Worm (Caenorhabditis elegans): ENCODE measurements around the gene C08B6.18.

Gene C08B6.18

ce11 chrV:10174632-10175075 lies 40.7 kb upstream of the C08B6.18 start:
- TF ChIP-seq bed-3 (GFP tag; optimal IDR thresholded peaks at IDR 0.05): no peak
- peak; percentile 12 for TF ChIP-seq unc-62 (GFP tag; optimal IDR thresholded peaks at IDR 0.05)
- no peak for TF ChIP-seq mab-5 (tag; optimal IDR thresholded peaks at IDR 0.05)
- peak; percentile 69 for TF ChIP-seq mls-2 (tag; optimal IDR thresholded peaks at IDR 0.05)
- peak; percentile 90 for TF ChIP-seq ces-1 (GFP tag; optimal IDR thresholded peaks at IDR 0.05)
- TF ChIP-seq M03D4.4 (tag; optimal IDR thresholded peaks at IDR 0.05): no peak
- TF ChIP-seq nhr-76 (tag; optimal IDR thresholded peaks at IDR 0.05): no peak
- TF ChIP-seq cnd-1 (tag; optimal IDR thresholded peaks at IDR 0.05): no peak

ce11 chrV:10173653-10174052 lies 39.7 kb upstream of the C08B6.18 start, which contains the start of gene egl-3:
Gene egl-3, minus strand, starts transcription at chrV:10173753.
- TF ChIP-seq ceh-43 (GFP tag; optimal IDR thresholded peaks at IDR 0.05) (no peak), ces-1 (GFP tag; optimal IDR thresholded peaks at IDR 0.05) (no peak), blmp-1 (tag; optimal IDR thresholded peaks at IDR 0.05) (no peak), sptf-1 (tag; optimal IDR thresholded peaks at IDR 0.05) (no peak), ceh-83 (GFP tag; optimal IDR thresholded peaks at IDR 0.05) (no peak), elt-3 (tag; optimal IDR thresholded peaks at IDR 0.05) (no peak), ham-2 (GFP tag; optimal IDR thresholded peaks at IDR 0.05) (no peak), lsy-2 (tag; optimal IDR thresholded peaks at IDR 0.05) (no peak)

ce11 chrV:10168870-10169269 lies 34.9 kb upstream of the C08B6.18 start:
- TF ChIP-seq nhr-76 (tag; optimal IDR thresholded peaks at IDR 0.05): no peak
- TF ChIP-seq ceh-83 (GFP tag; optimal IDR thresholded peaks at IDR 0.05): no peak
- no peak for TF ChIP-seq ceh-43 (GFP tag; optimal IDR thresholded peaks at IDR 0.05)
- TF ChIP-seq nhr-12 (tag; optimal IDR thresholded peaks at IDR 0.05): no peak
- TF ChIP-seq nhr-28 (tag; optimal IDR thresholded peaks at IDR 0.05): no peak
- no peak for TF ChIP-seq lin-13 (tag; optimal IDR thresholded peaks at IDR 0.05)
- no peak for TF ChIP-seq hlh-1 (tag; optimal IDR thresholded peaks at IDR 0.05)
- no peak for TF ChIP-seq nhr-2 (tag; optimal IDR thresholded peaks at IDR 0.05)
- no peak for TF ChIP-seq unc-39 (tag; optimal IDR thresholded peaks at IDR 0.05)
- TF ChIP-seq zip-8 (tag; optimal IDR thresholded peaks at IDR 0.05): no peak
- TF ChIP-seq bed-3 (GFP tag; optimal IDR thresholded peaks at IDR 0.05): no peak
- TF ChIP-seq flh-1 (GFP tag; optimal IDR thresholded peaks at IDR 0.05): no peak
- no peak for TF ChIP-seq nhr-237 (tag; optimal IDR thresholded peaks at IDR 0.05)

ce11 chrV:10166368-10166767 lies 32.4 kb upstream of the C08B6.18 start, which contains the start of gene C51E3.6:
Gene C51E3.6, minus strand, starts transcription at chrV:10166468.
- TF ChIP-seq zip-8 (tag; optimal IDR thresholded peaks at IDR 0.05) (no peak), ham-2 (GFP tag; optimal IDR thresholded peaks at IDR 0.05) (no peak), hlh-1 (tag; optimal IDR thresholded peaks at IDR 0.05) (no peak), tbx-8 (GFP tag; optimal IDR thresholded peaks at IDR 0.05) (no peak), ceh-83 (GFP tag; optimal IDR thresholded peaks at IDR 0.05) (no peak), ceh-43 (GFP tag; optimal IDR thresholded peaks at IDR 0.05) (no peak), elt-1 (tag; optimal IDR thresholded peaks at IDR 0.05; ENCODE audit: borderline replicate concordance, insufficient read depth) (no peak), bed-3 (GFP tag; optimal IDR thresholded peaks at IDR 0.05) (no peak), nhr-28 (tag; optimal IDR thresholded peaks at IDR 0.05) (no peak), nhr-237 (tag; optimal IDR thresholded peaks at IDR 0.05) (no peak), ces-1 (GFP tag; optimal IDR thresholded peaks at IDR 0.05) (no peak), lin-13 (tag; optimal IDR thresholded peaks at IDR 0.05) (no peak), cnd-1 (tag; optimal IDR thresholded peaks at IDR 0.05) (no peak)

ce11 chrV:10160954-10161353 lies 27.0 kb upstream of the C08B6.18 start, which contains the start of gene C51E3.10:
Gene C51E3.10, minus strand, starts transcription at chrV:10161134.
- TF ChIP-seq ceh-43 (GFP tag; optimal IDR thresholded peaks at IDR 0.05) (no peak), bed-3 (GFP tag; optimal IDR thresholded peaks at IDR 0.05) (no peak), mep-1 (tag; optimal IDR thresholded peaks at IDR 0.05) (no peak), mab-5 (tag; optimal IDR thresholded peaks at IDR 0.05) (no peak), lsy-2 (tag; optimal IDR thresholded peaks at IDR 0.05) (no peak), sptf-1 (tag; optimal IDR thresholded peaks at IDR 0.05) (no peak), tbx-8 (GFP tag; optimal IDR thresholded peaks at IDR 0.05) (no peak), unc-39 (tag; optimal IDR thresholded peaks at IDR 0.05) (no peak), elt-1 (tag; optimal IDR thresholded peaks at IDR 0.05; ENCODE audit: borderline replicate concordance, insufficient read depth) (no peak)

- no peak for TF ChIP-seq lsy-2 (tag; optimal IDR thresholded peaks at IDR 0.05)
- no peak for TF ChIP-seq mep-1 (tag; optimal IDR thresholded peaks at IDR 0.05)
- TF ChIP-seq unc-120 (tag; optimal IDR thresholded peaks at IDR 0.05; ENCODE audit: poor library complexity, severe bottlenecking): no peak
- TF ChIP-seq tbx-8 (GFP tag; optimal IDR thresholded peaks at IDR 0.05): no peak
- no peak for TF ChIP-seq lin-32 (GFP tag; optimal IDR thresholded peaks at IDR 0.05)
- TF ChIP-seq hlh-1 (tag; optimal IDR thresholded peaks at IDR 0.05): no peak
- no peak for TF ChIP-seq nhr-237 (tag; optimal IDR thresholded peaks at IDR 0.05)
- TF ChIP-seq unc-39 (tag; optimal IDR thresholded peaks at IDR 0.05): no peak
- no peak for TF ChIP-seq elt-1 (tag; optimal IDR thresholded peaks at IDR 0.05; ENCODE audit: borderline replicate concordance, insufficient read depth)
- TF ChIP-seq drap-1 (GFP tag; optimal IDR thresholded peaks at IDR 0.05): no peak
- no peak for TF ChIP-seq sem-2 (GFP tag; optimal IDR thresholded peaks at IDR 0.05)
- no peak for TF ChIP-seq cnd-1 (tag; optimal IDR thresholded peaks at IDR 0.05)
- TF ChIP-seq pha-4 (tag; optimal IDR thresholded peaks at IDR 0.05): no peak
- TF ChIP-seq blmp-1 (tag; optimal IDR thresholded peaks at IDR 0.05): no peak
- no peak for TF ChIP-seq zip-8 (tag; optimal IDR thresholded peaks at IDR 0.05)
- TF ChIP-seq nhr-76 (tag; optimal IDR thresholded peaks at IDR 0.05): no peak
- TF ChIP-seq unc-62 (GFP tag; optimal IDR thresholded peaks at IDR 0.05): no peak
- TF ChIP-seq bed-3 (GFP tag; optimal IDR thresholded peaks at IDR 0.05): no peak
- no peak for TF ChIP-seq nhr-12 (tag; optimal IDR thresholded peaks at IDR 0.05)
These were observed 26.0 kb upstream of the C08B6.18 start for ce11 chrV:10159972-10160371.
